Fruit fly (Drosophila melanogaster) whole organism, embryonic: ENCODE results near the gene Kr-h2.

Experiments used
- CG10654 ChIP-seq: fragments of 200-800 bp; sonication (Bioruptor generic); optimal IDR thresholded peaks from 2 replicates; lab custom pipeline; 2016; ENCODE audit warnings: missing biosample characterization, missing genetic modification characterization
- CG12155 ChIP-seq: fragments of 200-800 bp; sonication (Bioruptor generic); optimal IDR thresholded peaks from 3 replicates; lab custom pipeline; 2016; ENCODE audit warnings: missing biosample characterization, missing genetic modification characterization
- CG12236 ChIP-seq: fragments of 200-800 bp; sonication (Bioruptor generic); optimal IDR thresholded peaks from 2 replicates; lab custom pipeline; 2016; ENCODE audit warnings: missing biosample characterization, missing genetic modification characterization
- CG12659 ChIP-seq: fragments of 200-800 bp; sonication (Bioruptor generic); optimal IDR thresholded peaks from 3 replicates; lab custom pipeline; 2017; ENCODE audit warnings: mild to moderate bottlenecking, missing biosample characterization, missing genetic modification reagents, missing genetic modification characterization
- CG14710 ChIP-seq: fragments of 200-800 bp; sonication (Bioruptor generic); optimal IDR thresholded peaks from 3 replicates; lab custom pipeline; 2019; ENCODE audit warnings: missing biosample characterization, mild to moderate bottlenecking, missing genetic modification characterization, moderate library complexity
- CG14965 ChIP-seq: fragments of 200-800 bp; sonication (Bioruptor generic); optimal IDR thresholded peaks from 2 replicates; lab custom pipeline; 2016; ENCODE audit warnings: missing biosample characterization, missing genetic modification characterization, borderline replicate concordance
- CG1602 ChIP-seq: fragments of 200-800 bp; sonication (Bioruptor generic); optimal IDR thresholded peaks from 3 replicates; lab custom pipeline; 2016; ENCODE audit warnings: missing biosample characterization, missing genetic modification characterization
- CG1603 ChIP-seq: fragments of 200-800 bp; sonication (Bioruptor generic); optimal IDR thresholded peaks from 2 replicates; lab custom pipeline; 2019; ENCODE audit warnings: missing biosample characterization, mild to moderate bottlenecking, missing genetic modification characterization, moderate library complexity
- CG16813 ChIP-seq: fragments of 200-800 bp; sonication (Bioruptor generic); IDR thresholded peaks from 3 replicates; pipeline ENCODE4 v1.3.6; 2022; ENCODE audit warnings: missing biosample characterization, missing genetic modification characterization; ENCODE audit not compliant: partially characterized antibody
- CG1832 ChIP-seq: fragments of 200-800 bp; sonication (Bioruptor generic); optimal IDR thresholded peaks from 2 replicates; lab custom pipeline; 2017; ENCODE audit warnings: missing biosample characterization, mild to moderate bottlenecking, missing genetic modification characterization, inconsistent platforms
- CG2678 ChIP-seq: fragments of 200-800 bp; sonication (Bioruptor generic); optimal IDR thresholded peaks from 3 replicates; lab custom pipeline; 2019; ENCODE audit warnings: missing biosample characterization, mild to moderate bottlenecking, missing genetic modification characterization, moderate library complexity
- CG3065 ChIP-seq: fragments of 200-800 bp; sonication (Bioruptor generic); optimal IDR thresholded peaks from 2 replicates; lab custom pipeline; 2016; ENCODE audit warnings: missing biosample characterization, missing genetic modification characterization
- CG32532 ChIP-seq: fragments of 200-800 bp; sonication (Bioruptor generic); IDR thresholded peaks from 2 replicates; pipeline ENCODE4 v1.3.6; 2022; ENCODE audit warnings: missing biosample characterization, missing genetic modification characterization
- CG3281 ChIP-seq: fragments of 200-800 bp; sonication (Bioruptor generic); optimal IDR thresholded peaks from 3 replicates; lab custom pipeline; 2017; ENCODE audit warnings: missing biosample characterization, mild to moderate bottlenecking, missing genetic modification characterization
- CG34376 ChIP-seq: fragments of 200-800 bp; sonication (Bioruptor generic); optimal IDR thresholded peaks from 2 replicates; lab custom pipeline; 2018; ENCODE audit warnings: missing biosample characterization, mild to moderate bottlenecking, missing genetic modification characterization
- CG34422 ChIP-seq: fragments of 200-800 bp; sonication (Bioruptor generic); IDR thresholded peaks from 3 replicates; pipeline ENCODE4 v1.3.6; 2022; ENCODE audit warnings: missing biosample characterization, missing genetic modification characterization
- CG3847 ChIP-seq: fragments of 200-800 bp; sonication (Bioruptor generic); IDR thresholded peaks from 2 replicates; pipeline ENCODE4 v1.3.6; 2022; ENCODE audit warnings: missing biosample characterization, missing genetic modification characterization
- CG4617 ChIP-seq: fragments of 200-800 bp; sonication (Bioruptor generic); optimal IDR thresholded peaks from 3 replicates; lab custom pipeline; 2016; ENCODE audit warnings: missing biosample characterization, missing genetic modification characterization, borderline replicate concordance
- CG6791 ChIP-seq: fragments of 200-800 bp; sonication (Bioruptor generic); IDR thresholded peaks from 3 replicates; pipeline ENCODE4 v1.3.6; 2022; ENCODE audit warnings: missing biosample characterization, missing genetic modification characterization; ENCODE audit not compliant: partially characterized antibody
- CG7372 ChIP-seq: fragments of 200-800 bp; sonication (Bioruptor generic); IDR thresholded peaks from 2 replicates; pipeline ENCODE4 v1.3.6; 2022; ENCODE audit warnings: missing biosample characterization, missing genetic modification characterization
- CG9215 ChIP-seq: fragments of 200-800 bp; sonication (Bioruptor generic); IDR thresholded peaks from 2 replicates; pipeline ENCODE4 v1.3.6; 2022; ENCODE audit warnings: missing biosample characterization, missing genetic modification characterization
- CrebB ChIP-seq: fragments of 200-800 bp; sonication (Bioruptor generic); optimal IDR thresholded peaks from 3 replicates; lab custom pipeline; 2018; ENCODE audit warnings: missing biosample characterization, mild to moderate bottlenecking, missing genetic modification characterization
- Dfd ChIP-seq, 2 experiments: fragments of >200 bp; optimal IDR thresholded peaks; 2 replicates each; lab custom pipeline; 2017; ENCODE audit warnings: missing biosample characterization in 2 of 2, missing genetic modification characterization in 2 of 2
- Dip2 ChIP-seq: fragments of 200-800 bp; sonication (Bioruptor generic); IDR thresholded peaks from 2 replicates; pipeline ENCODE4 v1.3.6; 2022; ENCODE audit warnings: missing biosample characterization, missing genetic modification characterization
- Dll ChIP-seq: fragments of 200-800 bp; sonication (Bioruptor generic); IDR thresholded peaks from 4 replicates; pipeline ENCODE4 v1.3.6; 2022; ENCODE audit warnings: missing biosample characterization, missing genetic modification characterization; ENCODE audit not compliant: partially characterized antibody
- Doc2 ChIP-seq: fragments of 200-800 bp; sonication (Bioruptor generic); IDR thresholded peaks from 2 replicates; pipeline ENCODE4 v1.3.6; 2022; ENCODE audit warnings: missing biosample characterization, missing genetic modification characterization
- HLH3B ChIP-seq: fragments of 200-800 bp; sonication (Bioruptor generic); IDR thresholded peaks from 2 replicates; pipeline ENCODE4 v1.3.6; 2022; ENCODE audit warnings: missing biosample characterization, missing genetic modification characterization
- Hr39 ChIP-seq: fragments of >200 bp; optimal IDR thresholded peaks from 2 replicates; lab custom pipeline; 2017
- Hsf ChIP-seq: fragments of 200-800 bp; sonication (Bioruptor generic); optimal IDR thresholded peaks from 3 replicates; lab custom pipeline; 2016; ENCODE audit warnings: missing biosample characterization, missing genetic modification characterization
- NC2β ChIP-seq: fragments of 200-800 bp; sonication (Bioruptor generic); optimal IDR thresholded peaks from 2 replicates; lab custom pipeline; 2016; ENCODE audit warnings: missing biosample characterization, missing genetic modification characterization
- Sin3A ChIP-seq: fragments of >200 bp; optimal IDR thresholded peaks from 2 replicates; lab custom pipeline; 2018
- Sox102F ChIP-seq: fragments of 200-800 bp; sonication (Bioruptor generic); optimal IDR thresholded peaks from 2 replicates; lab custom pipeline; 2018; ENCODE audit warnings: missing biosample characterization, mild to moderate bottlenecking, missing genetic modification characterization, moderate library complexity
- Tbp ChIP-seq: fragments of >200 bp; optimal IDR thresholded peaks from 2 replicates; lab custom pipeline; 2018; ENCODE audit warnings: missing biosample characterization, missing genetic modification characterization
- Xbp1 ChIP-seq: fragments of 200-800 bp; sonication (Bioruptor generic); optimal IDR thresholded peaks from 3 replicates; lab custom pipeline; 2016; ENCODE audit warnings: missing biosample characterization, mild to moderate bottlenecking, missing genetic modification characterization
- aop ChIP-seq: fragments of 200-800 bp; sonication (Bioruptor generic); IDR thresholded peaks from 2 replicates; pipeline ENCODE4 v1.3.6; 2022; ENCODE audit warnings: missing biosample characterization, missing genetic modification characterization
- ase ChIP-seq: fragments of 200-800 bp; sonication (Bioruptor generic); IDR thresholded peaks from 3 replicates; pipeline ENCODE4 v1.3.6; 2022; ENCODE audit warnings: missing biosample characterization, missing genetic modification characterization
- ato ChIP-seq: fragments of 200-800 bp; sonication (Bioruptor generic); IDR thresholded peaks from 2 replicates; pipeline ENCODE4 v1.3.6; 2022; ENCODE audit warnings: missing biosample characterization, missing genetic modification characterization; ENCODE audit not compliant: partially characterized antibody
- bab2 ChIP-seq: fragments of 200-800 bp; sonication (Bioruptor generic); optimal IDR thresholded peaks from 2 replicates; lab custom pipeline; 2016; ENCODE audit warnings: missing biosample characterization, missing genetic modification characterization
- bcd ChIP-seq: fragments of 200-800 bp; sonication (Bioruptor generic); optimal IDR thresholded peaks from 2 replicates; lab custom pipeline; 2017; ENCODE audit warnings: missing biosample characterization, mild to moderate bottlenecking, missing genetic modification characterization
- chn ChIP-seq: fragments of 200-800 bp; sonication (Bioruptor generic); optimal IDR thresholded peaks from 2 replicates; lab custom pipeline; 2016; ENCODE audit warnings: missing biosample characterization, missing genetic modification characterization
- cwo ChIP-seq: fragments of 200-800 bp; sonication (Bioruptor generic); optimal IDR thresholded peaks from 3 replicates; lab custom pipeline; 2017; ENCODE audit warnings: missing biosample characterization, missing genetic modification characterization, mild to moderate bottlenecking, moderate library complexity, missing genetic modification reagents
- da ChIP-seq: fragments of 200-800 bp; sonication (Bioruptor generic); optimal IDR thresholded peaks from 2 replicates; lab custom pipeline; 2016; ENCODE audit warnings: missing biosample characterization, missing genetic modification characterization
- disco-r ChIP-seq: fragments of 200-800 bp; sonication (Bioruptor generic); optimal IDR thresholded peaks from 2 replicates; lab custom pipeline; 2016; ENCODE audit warnings: missing biosample characterization, missing genetic modification characterization
- dysf ChIP-seq: fragments of 200-800 bp; sonication (Bioruptor generic); IDR thresholded peaks from 3 replicates; pipeline ENCODE4 v1.3.6; 2022; ENCODE audit warnings: missing biosample characterization, missing genetic modification characterization
- emc ChIP-seq: fragments of 200-800 bp; sonication (Bioruptor generic); optimal IDR thresholded peaks from 2 replicates; lab custom pipeline; 2016; ENCODE audit warnings: missing biosample characterization, missing genetic modification characterization
- ems ChIP-seq: fragments of 200-800 bp; sonication (Bioruptor generic); optimal IDR thresholded peaks from 3 replicates; lab custom pipeline; 2016; ENCODE audit warnings: missing biosample characterization, missing genetic modification characterization
- fd102C ChIP-seq: fragments of 200-800 bp; sonication (Bioruptor generic); optimal IDR thresholded peaks from 2 replicates; lab custom pipeline; 2018; ENCODE audit warnings: missing biosample characterization, mild to moderate bottlenecking, missing genetic modification characterization, moderate library complexity
- gsb-n ChIP-seq: fragments of 200-800 bp; sonication (Bioruptor generic); optimal IDR thresholded peaks from 3 replicates; lab custom pipeline; 2018; ENCODE audit warnings: missing biosample characterization, mild to moderate bottlenecking, missing genetic modification characterization
- gt ChIP-seq: fragments of 200-800 bp; sonication (Bioruptor generic); IDR thresholded peaks from 2 replicates; pipeline ENCODE4 v1.3.6; 2022; ENCODE audit warnings: missing biosample characterization, missing genetic modification characterization
- h ChIP-seq: fragments of >200 bp; optimal IDR thresholded peaks from 2 replicates; lab custom pipeline; 2017
- peb ChIP-seq: fragments of 200-800 bp; sonication (Bioruptor generic); IDR thresholded peaks from 2 replicates; pipeline ENCODE4 v1.3.6; 2022; ENCODE audit warnings: missing biosample characterization, missing genetic modification characterization
- twi ChIP-seq: fragments of 200-800 bp; optimal IDR thresholded peaks from 2 replicates; lab custom pipeline; 2019; ENCODE audit warnings: missing biosample characterization, mild to moderate bottlenecking, missing genetic modification characterization, moderate library complexity
- wek ChIP-seq: fragments of 200-800 bp; sonication (Bioruptor generic); optimal IDR thresholded peaks from 3 replicates; lab custom pipeline; 2018; ENCODE audit warnings: missing biosample characterization, mild to moderate bottlenecking, missing genetic modification characterization, moderate library complexity

The Kr-h2 gene

DNA sequence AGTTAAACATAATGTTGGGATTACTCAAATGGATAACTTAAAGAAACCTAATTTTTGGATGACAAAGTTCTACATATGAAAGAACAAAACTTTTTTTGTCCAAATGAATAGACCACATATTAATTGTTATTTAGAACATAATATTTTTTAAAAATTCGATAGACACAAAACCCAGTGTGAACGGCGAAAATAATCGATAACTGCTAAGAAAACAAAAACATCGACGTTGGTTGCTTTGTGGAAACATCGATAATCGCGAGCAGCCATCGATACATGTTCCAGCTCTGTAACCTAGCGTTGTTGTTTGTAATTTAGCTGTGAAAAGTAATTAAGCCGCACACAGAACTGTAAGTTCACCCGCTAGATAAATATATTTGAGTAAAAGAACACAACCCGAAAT lies 20.2 kb upstream of the Kr-h2 start, which contains the start of gene CG9135 (continued):
- TF ChIP-seq CG34422 (GFP tag; lab: Robert Waterston, UW) (peak; percentile 6; the same call in 1 of the 3 replicates), h (lab: Kevin White, UChicago) (no peak), Hr39 (lab: Kevin White, UChicago) (no peak), CG34376 (GFP tag; lab: Kevin White, UChicago) (no peak), CG1832 (GFP tag; lab: Kevin White, UChicago) (no peak), CG12236 (no peak), CG2678 (tag; lab: Kevin White, UChicago) (no peak), HLH3B (GFP tag; lab: Robert Waterston, UW) (no peak), CG3847 (no peak), CG3281 (GFP tag; lab: Kevin White, UChicago) (no peak), chn (no peak), CG12659 (GFP tag; lab: Kevin White, UChicago) (no peak), gsb-n (no peak), gt (no peak), CG16813 (GFP tag; lab: Robert Waterston, UW) (peak; percentile 99), dysf (GFP tag; lab: Robert Waterston, UW) (no peak), fd102C (GFP tag; lab: Kevin White, UChicago) (no peak), cwo (GFP tag; lab: Kevin White, UChicago) (no peak), bcd (GFP tag; lab: Kevin White, UChicago) (no peak), CG4617 (GFP tag; lab: Kevin White, UChicago) (peak; percentile 14), bab2 (GFP tag; lab: Kevin White, UChicago) (no peak), CG32532 (no peak; the same call in 1 of the 2 replicates), CG3065 (GFP tag; lab: Kevin White, UChicago) (no peak), Dip2 (no peak), ato (GFP tag; lab: Robert Waterston, UW) (peak; percentile 99), Hsf (no peak), emc (GFP tag; lab: Kevin White, UChicago) (no peak), Xbp1 (GFP tag; lab: Kevin White, UChicago) (no peak), CG10654 (no peak), da (GFP tag; lab: Kevin White, UChicago) (no peak), CG14965 (no peak), ems (GFP tag; lab: Kevin White, UChicago) (no peak), Dll (GFP tag; lab: Robert Waterston, UW) (peak; percentile 96), NC2β (GFP tag; lab: Kevin White, UChicago) (no peak), Sin3A (lab: Kevin White, UChicago) (peak; percentile 42), aop (no peak), Doc2 (GFP tag; lab: Robert Waterston, UW) (no peak), CG12155 (GFP tag; lab: Kevin White, UChicago) (no peak), CG7372 (no peak), disco-r (GFP tag; lab: Kevin White, UChicago) (no peak), CG1602 (GFP tag; lab: Kevin White, UChicago) (no peak), Dfd (GFP tag; optimal IDR thresholded peaks at IDR 0.05; lab: Kevin White, UChicago) (no peak), ase (GFP tag; lab: Robert Waterston, UW) (no peak), CG1603 (tag; lab: Kevin White, UChicago) (peak; percentile 66), wek (no peak), CG9215 (no peak), peb (GFP tag; lab: Robert Waterston, UW) (no peak), CrebB (tag; lab: Kevin White, UChicago) (no peak), Tbp (GFP tag; lab: Kevin White, UChicago) (no peak), twi (no peak), CG6791 (peak; percentile 100), Sox102F (GFP tag; lab: Kevin White, UChicago) (no peak), CG14710 (tag; lab: Kevin White, UChicago) (peak; percentile 88)
